Worm (Caenorhabditis elegans): ENCODE measurements around the gene F41C6.6.
A peak's percentile ranks its signal among the peaks of the same experiment; 100 is the strongest.
"Not testable (repeated sequence)": the region's sequence is repeated elsewhere in the genome, so short reads cannot be mapped to it uniquely, and the experiment has no call there.

The F41C6.6 gene

ce11 chrX:6875273-6875672, 6.4 kb downstream of the F41C6.6 start:
- TF ChIP-seq pha-4 (tag; optimal IDR thresholded peaks at IDR 0.05), result no peak
- TF ChIP-seq ceh-14 (tag; optimal IDR thresholded peaks at IDR 0.05), result no peak
- TF ChIP-seq ceh-48 (tag; optimal IDR thresholded peaks at IDR 0.05), result no peak
- TF ChIP-seq Y22D7AL.16 (tag; optimal IDR thresholded peaks at IDR 0.05), result no peak
- no peak for TF ChIP-seq F13H6.1 (tag; optimal IDR thresholded peaks at IDR 0.05)
- TF ChIP-seq ceh-2 (tag; optimal IDR thresholded peaks at IDR 0.05), result no peak
- TF ChIP-seq T23F11.4 (GFP tag; optimal IDR thresholded peaks at IDR 0.05), result no peak
- TF ChIP-seq hlh-30 (tag; optimal IDR thresholded peaks at IDR 0.05; ENCODE audit: insufficient read depth), result no peak
- TF ChIP-seq eyg-1 (tag; optimal IDR thresholded peaks at IDR 0.05), result no peak
- TF ChIP-seq unc-86 (tag; optimal IDR thresholded peaks at IDR 0.05), result no peak
- no peak for TF ChIP-seq che-1 (tag; optimal IDR thresholded peaks at IDR 0.05)
- TF ChIP-seq hlh-8 (tag; optimal IDR thresholded peaks at IDR 0.05), result no peak
- TF ChIP-seq mec-3 (tag; optimal IDR thresholded peaks at IDR 0.05; ENCODE audit: borderline replicate concordance), result no peak

- no peak for TF ChIP-seq pqm-1 (tag; optimal IDR thresholded peaks at IDR 0.05)
- no peak for TF ChIP-seq nhr-11 (tag; optimal IDR thresholded peaks at IDR 0.05)
- no peak for TF ChIP-seq elt-2 (tag; optimal IDR thresholded peaks at IDR 0.05)
- no peak for TF ChIP-seq ceh-48 (tag; optimal IDR thresholded peaks at IDR 0.05)
- TF ChIP-seq Y22D7AL.16 (tag; optimal IDR thresholded peaks at IDR 0.05), result no peak
- TF ChIP-seq T23F11.4 (GFP tag; optimal IDR thresholded peaks at IDR 0.05), result no peak
- TF ChIP-seq pat-9 (tag; optimal IDR thresholded peaks at IDR 0.05), result no peak
- TF ChIP-seq ceh-22 (tag; optimal IDR thresholded peaks at IDR 0.05), result no peak
- TF ChIP-seq che-1 (tag; optimal IDR thresholded peaks at IDR 0.05), result no peak
- TF ChIP-seq hlh-8 (tag; optimal IDR thresholded peaks at IDR 0.05), result no peak
- no peak for TF ChIP-seq pha-2 (tag; optimal IDR thresholded peaks at IDR 0.05)
- TF ChIP-seq K09A11.1 (tag; optimal IDR thresholded peaks at IDR 0.05; ENCODE audit: insufficient read depth), result no peak
- TF ChIP-seq ceh-24 (tag; optimal IDR thresholded peaks at IDR 0.05), result no peak
- no peak for TF ChIP-seq rnt-1 (tag; optimal IDR thresholded peaks at IDR 0.05)
- no peak for TF ChIP-seq npax-4 (tag; optimal IDR thresholded peaks at IDR 0.05)
- no peak for TF ChIP-seq nfya-1 (tag; optimal IDR thresholded peaks at IDR 0.05)
- no peak for TF ChIP-seq ttx-3 (tag; optimal IDR thresholded peaks at IDR 0.05)
- TF ChIP-seq fax-1 (tag; optimal IDR thresholded peaks at IDR 0.05), result no peak
- TF ChIP-seq fkh-6 (tag; optimal IDR thresholded peaks at IDR 0.05), result no peak
- TF ChIP-seq lin-11 (tag; optimal IDR thresholded peaks at IDR 0.05), result no peak
These were observed 7.0 kb downstream of the F41C6.6 start, which contains the start of gene F41C6.4 for ce11 chrX:6874723-6875122. TSS of gene F41C6.4 (minus strand) at chrX:6874823.

ce11 chrX:6868669-6869068, 13.0 kb downstream of the F41C6.6 start, which contains the start of gene C53B7.6:
TSS of gene C53B7.6 (minus strand) at chrX:6868769.
- not testable (repeated sequence) for TF ChIP-seq ceh-34 (tag; optimal IDR thresholded peaks at IDR 0.05); unc-55 (GFP tag; optimal IDR thresholded peaks at IDR 0.05); tbx-7 (tag; optimal IDR thresholded peaks at IDR 0.05)

- TF ChIP-seq pax-1 (tag; optimal IDR thresholded peaks at IDR 0.05) (no peak), sox-4 (tag; optimal IDR thresholded peaks at IDR 0.05) (no peak), hlh-15 (tag; optimal IDR thresholded peaks at IDR 0.05) (no peak), elt-2 (tag; optimal IDR thresholded peaks at IDR 0.05) (peak; percentile 8), ceh-19 (GFP tag; optimal IDR thresholded peaks at IDR 0.05) (no peak), ceh-18 (tag; optimal IDR thresholded peaks at IDR 0.05) (peak; percentile 5), ceh-6 (GFP tag; optimal IDR thresholded peaks at IDR 0.05) (peak; percentile 57), ceh-22 (tag; optimal IDR thresholded peaks at IDR 0.05) (no peak), hlh-30 (tag; optimal IDR thresholded peaks at IDR 0.05; ENCODE audit: insufficient read depth) (no peak), hlh-13 (GFP tag; optimal IDR thresholded peaks at IDR 0.05) (no peak), ceh-48 (tag; optimal IDR thresholded peaks at IDR 0.05) (no peak), sdc-2 (tag; optimal IDR thresholded peaks at IDR 0.05) (no peak), fkh-6 (tag; optimal IDR thresholded peaks at IDR 0.05) (no peak), rnt-1 (tag; optimal IDR thresholded peaks at IDR 0.05) (peak; percentile 39), eyg-1 (tag; optimal IDR thresholded peaks at IDR 0.05) (no peak), elt-4 (tag; optimal IDR thresholded peaks at IDR 0.05) (no peak), unc-3 (GFP tag; conservative IDR thresholded peaks at IDR 0.05) (no peak), unc-3 (tag; optimal IDR thresholded peaks at IDR 0.05) (no peak), tbx-7 (tag; optimal IDR thresholded peaks at IDR 0.05) (no peak), ceh-2 (tag; optimal IDR thresholded peaks at IDR 0.05) (no peak), pha-2 (tag; optimal IDR thresholded peaks at IDR 0.05) (no peak), ceh-45 (GFP tag; IDR thresholded peaks at IDR 0.05) (0 out of 2 replicates have a peak, but pooled peaks have one; percentile 15), ceh-14 (tag; optimal IDR thresholded peaks at IDR 0.05) (no peak), nfya-1 (tag; optimal IDR thresholded peaks at IDR 0.05) (no peak), ceh-24 (tag; optimal IDR thresholded peaks at IDR 0.05) (no peak), pha-4 (tag; optimal IDR thresholded peaks at IDR 0.05) (no peak), dmd-4 (tag; optimal IDR thresholded peaks at IDR 0.05; ENCODE audit: borderline replicate concordance) (no peak), F13H6.1 (tag; optimal IDR thresholded peaks at IDR 0.05) (no peak), sox-2 (GFP tag; IDR thresholded peaks at IDR 0.05) (peak; percentile 31; the same call in 1 of the 2 replicates), ceh-34 (tag; optimal IDR thresholded peaks at IDR 0.05) (no peak)
These were observed 14.0 kb downstream of the F41C6.6 start for ce11 chrX:6867707-6868106.
